Fruit fly (Drosophila melanogaster) S2 (cell line): Measurements from ENCODE around the gene CG14810.

ENCODE experiments used
- CG8478 ChIP-seq: fragments of >200 bp; optimal IDR thresholded peaks from 2 replicates; lab custom pipeline; 2018
- CTCF ChIP-seq, 2 experiments: fragments of >200 bp; optimal IDR thresholded peaks; 2 replicates each; lab custom pipeline; 2018

- no peak for TF ChIP-seq CG8478 (lab: Kevin White, UChicago)
- no peak for TF ChIP-seq CTCF (optimal IDR thresholded peaks at IDR 0.05; lab: Kevin White, UChicago)
These were observed 898 bp upstream of the CG14810 start for dm6 chrX:1821039-1821438.
